Fruit fly (Drosophila melanogaster): Measurements from ENCODE around the gene pira.
A peak's percentile ranks its signal among the peaks of the same experiment; 100 is the strongest.

The pira gene

dm6 chrX:12735478-12736428 is 27.7 kb downstream of the pira start (continued):
- TF ChIP-seq CG12744 (GFP tag; optimal IDR thresholded peaks at IDR 0.05) (peak; percentile 82), D (optimal IDR thresholded peaks at IDR 0.05) (peak; percentile 2), D (GFP tag; optimal IDR thresholded peaks at IDR 0.05) (peak; percentile 95), CG7357 (GFP tag; IDR thresholded peaks at IDR 0.05) (peak; percentile 83; the same call in 2 of the 3 replicates), Hsf (GFP tag; optimal IDR thresholded peaks at IDR 0.05) (peak; percentile 96), CG8478 (optimal IDR thresholded peaks at IDR 0.05) (peak; percentile 23), CG4854 (GFP tag; optimal IDR thresholded peaks at IDR 0.05) (peak; percentile 91), Nf-YB (GFP tag; optimal IDR thresholded peaks at IDR 0.05) (peak; percentile 82), Hr78 (GFP tag; optimal IDR thresholded peaks at IDR 0.05) (peak in 1 of 2 experiments; percentile 80), CG1529 (GFP tag; optimal IDR thresholded peaks at IDR 0.05) (peak; percentile 94), gsb-n (tag; optimal IDR thresholded peaks at IDR 0.05) (peak; percentile 88), luna (GFP tag; optimal IDR thresholded peaks at IDR 0.05) (peak; percentile 82), ci (GFP tag; IDR thresholded peaks at IDR 0.05) (peak; percentile 62; the same call in 2 of the 3 replicates), sr (GFP tag; IDR thresholded peaks at IDR 0.05) (peak; percentile 64; the same call in 2 of the 3 replicates), Adf1 (GFP tag; IDR thresholded peaks at IDR 0.05) (peak; percentile 85), croc (GFP tag; conservative IDR thresholded peaks at IDR 0.05) (peak; percentile 83), chif (GFP tag; optimal IDR thresholded peaks at IDR 0.05) (peak; percentile 88 to 93), fd3F (GFP tag; optimal IDR thresholded peaks at IDR 0.05) (peak; percentile 92), CG18599 (GFP tag; optimal IDR thresholded peaks at IDR 0.05) (peak; percentile 95), CG13424 (tag; optimal IDR thresholded peaks at IDR 0.05) (peak; percentile 97), tgo (GFP tag; IDR thresholded peaks at IDR 0.05) (peak; percentile 80), gcm (GFP tag; optimal IDR thresholded peaks at IDR 0.05) (peak; percentile 85), lab (GFP tag; optimal IDR thresholded peaks at IDR 0.05) (peak; percentile 91), Doc2 (GFP tag; IDR thresholded peaks at IDR 0.05) (no peak), fu2 (GFP tag; optimal IDR thresholded peaks at IDR 0.05) (peak; percentile 89), ato (GFP tag; IDR thresholded peaks at IDR 0.05; ENCODE audit: partially characterized antibody) (no peak), sisA (GFP tag; IDR thresholded peaks at IDR 0.05) (peak; percentile 83), CG8944 (GFP tag; optimal IDR thresholded peaks at IDR 0.05) (peak; percentile 88), CG16863 (GFP tag; optimal IDR thresholded peaks at IDR 0.05) (peak; percentile 91), Usf (GFP tag; optimal IDR thresholded peaks at IDR 0.05) (peak; percentile 97), Hand (GFP tag; optimal IDR thresholded peaks at IDR 0.05) (peak; percentile 90), Camta (GFP tag; optimal IDR thresholded peaks at IDR 0.05) (peak; percentile 94), al (GFP tag; IDR thresholded peaks at IDR 0.05) (peak; percentile 73), run (tag; optimal IDR thresholded peaks at IDR 0.05) (peak; percentile 79), CG6683 (GFP tag; optimal IDR thresholded peaks at IDR 0.05) (peak; percentile 85), tx (GFP tag; optimal IDR thresholded peaks at IDR 0.05) (peak; percentile 86), Poxn (GFP tag; IDR thresholded peaks at IDR 0.05) (peak; percentile 58), Mrtf (GFP tag; IDR thresholded peaks at IDR 0.05) (peak; percentile 72), slou (GFP tag; optimal IDR thresholded peaks at IDR 0.05) (peak; percentile 93), Ssrp (tag; optimal IDR thresholded peaks at IDR 0.05) (peak; percentile 96), br (optimal IDR thresholded peaks at IDR 0.05) (no peak), CG2199 (GFP tag; IDR thresholded peaks at IDR 0.05) (peak; percentile 77; the same call in 1 of the 3 replicates), stwl (tag; optimal IDR thresholded peaks at IDR 0.05) (no peak), ind (GFP tag; optimal IDR thresholded peaks at IDR 0.05) (peak; percentile 93), CG17912 (GFP tag; optimal IDR thresholded peaks at IDR 0.05) (peak; percentile 75), jigr1 (GFP tag; IDR thresholded peaks at IDR 0.05) (peak; percentile 81; the same call in 2 of the 3 replicates), CG10267 (tag; optimal IDR thresholded peaks at IDR 0.05) (peak; percentile 89), sob (GFP tag; IDR thresholded peaks at IDR 0.05) (peak; percentile 54), jumu (GFP tag; optimal IDR thresholded peaks at IDR 0.05) (peak; percentile 87)

Measured in whole organism, embryonic.